Fruit fly (Drosophila melanogaster) whole organism, prepupa: ENCODE data around the gene tmod.
A peak's percentile ranks its signal among the peaks of the same experiment; 100 is the strongest.

Experiments
- Blimp-1 ChIP-seq: fragments of 200-800 bp; sonication (Bioruptor generic); optimal IDR thresholded peaks from 3 replicates; lab custom pipeline; 2017; ENCODE audit warnings: missing biosample characterization, missing genetic modification characterization, mild to moderate bottlenecking, moderate library complexity, missing genetic modification reagents
- CG10631 ChIP-seq: fragments of 200-800 bp; sonication (Bioruptor generic); optimal IDR thresholded peaks from 2 replicates; lab custom pipeline; 2016; ENCODE audit warnings: missing biosample characterization, missing genetic modification characterization
- CG11762 ChIP-seq: fragments of 200-800 bp; sonication (Bioruptor generic); optimal IDR thresholded peaks from 3 replicates; lab custom pipeline; 2016; ENCODE audit warnings: missing biosample characterization, missing genetic modification characterization; ENCODE audit not compliant: insufficient read depth
- CG15336 ChIP-seq: fragments of 200-800 bp; sonication (Bioruptor generic); IDR thresholded peaks from 2 replicates; pipeline ENCODE4 v1.3.6; 2022; ENCODE audit warnings: missing biosample characterization, missing genetic modification characterization
- CG1621 ChIP-seq: fragments of 200-800 bp; sonication (Bioruptor generic); optimal IDR thresholded peaks from 3 replicates; lab custom pipeline; 2018; ENCODE audit warnings: missing biosample characterization, mild to moderate bottlenecking, missing genetic modification characterization
- CG16779 ChIP-seq: fragments of 200-800 bp; sonication (Bioruptor generic); optimal IDR thresholded peaks from 3 replicates; lab custom pipeline; 2017; ENCODE audit warnings: missing biosample characterization, mild to moderate bottlenecking, missing genetic modification characterization
- CG3032 ChIP-seq: fragments of 200-800 bp; optimal IDR thresholded peaks from 2 replicates; lab custom pipeline; 2019; ENCODE audit warnings: missing biosample characterization, mild to moderate bottlenecking, missing genetic modification characterization, moderate library complexity
- CG32006 ChIP-seq: fragments of 200-800 bp; sonication (Bioruptor generic); optimal IDR thresholded peaks from 3 replicates; lab custom pipeline; 2017; ENCODE audit warnings: missing biosample characterization, mild to moderate bottlenecking, missing genetic modification characterization
- CG4318 ChIP-seq: fragments of 200-800 bp; sonication (Bioruptor generic); optimal IDR thresholded peaks from 3 replicates; lab custom pipeline; 2017; ENCODE audit warnings: missing biosample characterization, mild to moderate bottlenecking, missing genetic modification characterization
- CG6163 ChIP-seq: fragments of 200-800 bp; sonication (Bioruptor generic); IDR thresholded peaks from 3 replicates; pipeline ENCODE4 v1.3.6; 2022; ENCODE audit warnings: missing biosample characterization, missing genetic modification characterization
- CG6276 ChIP-seq: fragments of 200-800 bp; sonication (Bioruptor generic); optimal IDR thresholded peaks from 2 replicates; lab custom pipeline; 2017; ENCODE audit warnings: missing biosample characterization, mild to moderate bottlenecking, missing genetic modification characterization
- CG6792 ChIP-seq: fragments of 200-800 bp; sonication (Bioruptor generic); optimal IDR thresholded peaks from 3 replicates; lab custom pipeline; 2016; ENCODE audit warnings: missing biosample characterization, missing genetic modification characterization
- CG6808 ChIP-seq: fragments of 200-800 bp; sonication (Bioruptor generic); optimal IDR thresholded peaks from 3 replicates; lab custom pipeline; 2017; ENCODE audit warnings: missing biosample characterization, missing genetic modification characterization, mild to moderate bottlenecking, moderate library complexity, missing genetic modification reagents
- CG6854 ChIP-seq: fragments of 200-800 bp; sonication (Bioruptor generic); optimal IDR thresholded peaks from 2 replicates; lab custom pipeline; 2017; ENCODE audit warnings: missing biosample characterization, mild to moderate bottlenecking, missing genetic modification characterization
- CG8119 ChIP-seq: fragments of 200-800 bp; sonication (Bioruptor generic); IDR thresholded peaks from 3 replicates; pipeline ENCODE4 v1.3.6; 2022; ENCODE audit warnings: missing biosample characterization, missing genetic modification characterization
- CG8319 ChIP-seq: fragments of 200-800 bp; sonication (Bioruptor generic); optimal IDR thresholded peaks from 3 replicates; lab custom pipeline; 2016; ENCODE audit warnings: missing biosample characterization, missing genetic modification characterization
- CG9139 ChIP-seq: fragments of 200-800 bp; sonication (Bioruptor generic); optimal IDR thresholded peaks from 3 replicates; lab custom pipeline; 2017; ENCODE audit warnings: missing biosample characterization, mild to moderate bottlenecking, missing genetic modification characterization
- Eip75B ChIP-seq: fragments of 200-800 bp; sonication (Bioruptor generic); optimal IDR thresholded peaks from 3 replicates; lab custom pipeline; 2016; ENCODE audit warnings: missing biosample characterization, missing genetic modification characterization
- Eip93F ChIP-seq: fragments of 200-800 bp; sonication (Bioruptor generic); optimal IDR thresholded peaks from 2 replicates; lab custom pipeline; 2016; ENCODE audit warnings: missing biosample characterization, mild to moderate bottlenecking, missing genetic modification characterization
- Ets21C ChIP-seq: fragments of 200-800 bp; sonication (Bioruptor generic); optimal IDR thresholded peaks from 3 replicates; lab custom pipeline; 2016; ENCODE audit warnings: missing biosample characterization, missing genetic modification characterization
- Ets96B ChIP-seq: fragments of 200-800 bp; optimal IDR thresholded peaks from 2 replicates; lab custom pipeline; 2019; ENCODE audit warnings: missing biosample characterization, mild to moderate bottlenecking, missing genetic modification characterization, moderate library complexity
- Hr38 ChIP-seq: sonication (Bioruptor generic); optimal IDR thresholded peaks from 2 replicates; lab custom pipeline; 2016; ENCODE audit warnings: missing biosample characterization, missing genetic modification characterization
- Hr39 ChIP-seq: fragments of 200-800 bp; sonication (Bioruptor generic); optimal IDR thresholded peaks from 2 replicates; lab custom pipeline; 2016; ENCODE audit warnings: missing biosample characterization, missing genetic modification characterization
- Hr4 ChIP-seq: fragments of 200-800 bp; sonication (Bioruptor generic); optimal IDR thresholded peaks from 3 replicates; lab custom pipeline; 2016; ENCODE audit warnings: missing biosample characterization, missing genetic modification characterization
- Lpt ChIP-seq: fragments of 200-800 bp; sonication (Bioruptor generic); optimal IDR thresholded peaks from 3 replicates; lab custom pipeline; 2016; ENCODE audit warnings: missing biosample characterization, missing genetic modification characterization
- Met ChIP-seq: fragments of 200-800 bp; sonication (Bioruptor generic); optimal IDR thresholded peaks from 3 replicates; lab custom pipeline; 2016; ENCODE audit warnings: missing biosample characterization, missing genetic modification characterization
- OdsH ChIP-seq: fragments of 200-800 bp; sonication (Bioruptor generic); optimal IDR thresholded peaks from 3 replicates; lab custom pipeline; 2016; ENCODE audit warnings: missing biosample characterization, missing genetic modification characterization
- Smox ChIP-seq: fragments of 200-800 bp; sonication (Bioruptor generic); optimal IDR thresholded peaks from 3 replicates; lab custom pipeline; 2016; ENCODE audit warnings: missing biosample characterization, missing genetic modification characterization
- Sox102F ChIP-seq: fragments of 200-800 bp; sonication (Bioruptor generic); optimal IDR thresholded peaks from 2 replicates; lab custom pipeline; 2016; ENCODE audit warnings: missing biosample characterization, mild to moderate bottlenecking, missing genetic modification characterization
- Sox14 ChIP-seq: fragments of 200-800 bp; sonication (Bioruptor generic); optimal IDR thresholded peaks from 3 replicates; lab custom pipeline; 2016; ENCODE audit warnings: missing biosample characterization, missing genetic modification characterization
- Sox15 ChIP-seq: fragments of 200-800 bp; sonication (Bioruptor generic); optimal IDR thresholded peaks from 3 replicates; lab custom pipeline; 2016; ENCODE audit warnings: missing biosample characterization, missing genetic modification characterization
- achi ChIP-seq: fragments of 200-800 bp; sonication (Bioruptor generic); optimal IDR thresholded peaks from 3 replicates; lab custom pipeline; 2016; ENCODE audit warnings: missing biosample characterization, missing genetic modification characterization
- acj6 ChIP-seq: fragments of 200-800 bp; sonication (Bioruptor generic); optimal IDR thresholded peaks from 3 replicates; lab custom pipeline; 2016; ENCODE audit warnings: missing biosample characterization, missing genetic modification characterization
- cyc ChIP-seq: fragments of 200-800 bp; sonication (Bioruptor generic); optimal IDR thresholded peaks from 3 replicates; lab custom pipeline; 2016; ENCODE audit warnings: missing biosample characterization, missing genetic modification characterization
- dac ChIP-seq: fragments of 200-800 bp; sonication (Bioruptor generic); optimal IDR thresholded peaks from 2 replicates; lab custom pipeline; 2017; ENCODE audit warnings: missing biosample characterization, mild to moderate bottlenecking, missing genetic modification characterization
- dsx ChIP-seq: fragments of 200-800 bp; optimal IDR thresholded peaks from 3 replicates; lab custom pipeline; 2019; ENCODE audit warnings: missing biosample characterization, mild to moderate bottlenecking, missing genetic modification characterization, moderate library complexity; ENCODE audit not compliant: poor library complexity, severe bottlenecking
- eg ChIP-seq: fragments of 200-800 bp; sonication (Bioruptor generic); IDR thresholded peaks from 3 replicates; pipeline ENCODE4 v1.3.6; 2022; ENCODE audit warnings: missing biosample characterization, missing genetic modification characterization
- esn ChIP-seq: fragments of 200-800 bp; sonication (Bioruptor generic); optimal IDR thresholded peaks from 2 replicates; lab custom pipeline; 2016; ENCODE audit warnings: missing biosample characterization, mild to moderate bottlenecking, missing genetic modification characterization, moderate library complexity
- fkh ChIP-seq: fragments of 200-800 bp; sonication (Bioruptor generic); optimal IDR thresholded peaks from 3 replicates; lab custom pipeline; 2017; ENCODE audit warnings: missing biosample characterization, mild to moderate bottlenecking, missing genetic modification characterization, moderate library complexity
- net ChIP-seq: fragments of 200-800 bp; sonication (Bioruptor generic); optimal IDR thresholded peaks from 3 replicates; lab custom pipeline; 2016; ENCODE audit warnings: missing biosample characterization, missing genetic modification characterization
- pdm3 ChIP-seq: fragments of 200-800 bp; sonication (Bioruptor generic); optimal IDR thresholded peaks from 3 replicates; lab custom pipeline; 2016; ENCODE audit warnings: missing biosample characterization, missing genetic modification characterization
- ss ChIP-seq, 2 experiments: fragments of 200-800 bp; sonication (Bioruptor generic); optimal IDR thresholded peaks; 2 replicates in 1 of 2; 3 replicates in 1 of 2; lab custom pipeline; 2017 to 2018; ENCODE audit warnings: mild to moderate bottlenecking in 2 of 2, missing biosample characterization in 2 of 2, missing genetic modification characterization in 2 of 2, moderate library complexity in 1 of 2
- svp ChIP-seq: fragments of 200-800 bp; sonication (Bioruptor generic); peaks from one replicate; lab custom pipeline; 2016; ENCODE audit warnings: missing biosample characterization, missing genetic modification characterization
- vri ChIP-seq: fragments of 200-800 bp; sonication (Bioruptor generic); optimal IDR thresholded peaks from 3 replicates; lab custom pipeline; 2016; ENCODE audit warnings: missing biosample characterization, mild to moderate bottlenecking, missing genetic modification characterization

The tmod gene

dm6 chr3R:30531129-30531708 lies 1.2 kb upstream of the tmod start (continued):
- TF ChIP-seq CG8119 (GFP tag; lab: Robert Waterston, UW) = peak; percentile 59
- no peak for TF ChIP-seq ss (GFP tag; optimal IDR thresholded peaks at IDR 0.05; lab: Kevin White, UChicago)
- no peak for TF ChIP-seq CG11762
- peak; percentile 50 for TF ChIP-seq Hr4 (GFP tag; lab: Kevin White, UChicago)
- TF ChIP-seq pdm3 (GFP tag; lab: Kevin White, UChicago) = no peak
- TF ChIP-seq CG9139 (GFP tag; lab: Kevin White, UChicago) = no peak
- TF ChIP-seq acj6 (GFP tag; lab: Kevin White, UChicago) = no peak
- peak; percentile 68 for TF ChIP-seq CG15336
- TF ChIP-seq, all 60 proteins: peak for 12

dm6 chr3R:30534444-30534843 lies 2.0 kb downstream of the tmod start:
- TF ChIP-seq Sox102F (no peak), CG15336 (0 out of 2 replicates have a peak, but pooled peaks have one; percentile 17), Ets21C (GFP tag; lab: Kevin White, UChicago) (no peak), CG6163 (GFP tag; lab: Robert Waterston, UW) (peak; percentile 25; the same call in 1 of the 3 replicates), dac (no peak), CG6808 (no peak), CG6276 (GFP tag; lab: Kevin White, UChicago) (peak; percentile 42), CG1621 (tag; lab: Kevin White, UChicago) (no peak), Sox15 (GFP tag; lab: Kevin White, UChicago) (no peak), Blimp-1 (GFP tag; lab: Kevin White, UChicago) (no peak), ss (GFP tag; optimal IDR thresholded peaks at IDR 0.05; lab: Kevin White, UChicago) (no peak), cyc (no peak), Lpt (GFP tag; lab: Kevin White, UChicago) (no peak), net (GFP tag; lab: Kevin White, UChicago) (no peak), fkh (GFP tag; lab: Kevin White, UChicago) (no peak), esn (GFP tag; lab: Kevin White, UChicago) (no peak), CG6854 (GFP tag; lab: Kevin White, UChicago) (no peak), OdsH (GFP tag; lab: Kevin White, UChicago) (no peak), CG11762 (no peak), Eip93F (GFP tag; lab: Kevin White, UChicago) (no peak), Hr38 (no peak), svp (no peak), achi (GFP tag; lab: Kevin White, UChicago) (no peak), CG9139 (GFP tag; lab: Kevin White, UChicago) (no peak), Eip75B (GFP tag; lab: Kevin White, UChicago) (no peak), CG8319 (no peak), Hr4 (GFP tag; lab: Kevin White, UChicago) (no peak), CG3032 (tag; lab: Kevin White, UChicago) (no peak), vri (no peak), CG4318 (GFP tag; lab: Kevin White, UChicago) (no peak), Hr39 (GFP tag; lab: Kevin White, UChicago) (no peak), Ets96B (tag; lab: Kevin White, UChicago) (no peak), eg (peak; percentile 67; the same call in 2 of the 3 replicates), Met (GFP tag; lab: Kevin White, UChicago) (no peak)

- TF ChIP-seq eg (no peak), dsx (GFP tag; lab: Kevin White, UChicago) (no peak), CG6854 (GFP tag; lab: Kevin White, UChicago) (no peak), pdm3 (GFP tag; lab: Kevin White, UChicago) (no peak), net (GFP tag; lab: Kevin White, UChicago) (no peak), CG16779 (tag; lab: Kevin White, UChicago) (no peak), CG10631 (GFP tag; lab: Kevin White, UChicago) (no peak), CG8119 (GFP tag; lab: Robert Waterston, UW) (no peak), ss (GFP tag; optimal IDR thresholded peaks at IDR 0.05; lab: Kevin White, UChicago) (no peak), CG6792 (GFP tag; lab: Kevin White, UChicago) (no peak), Ets21C (GFP tag; lab: Kevin White, UChicago) (no peak), Smox (GFP tag; lab: Kevin White, UChicago) (no peak), Sox14 (GFP tag; lab: Kevin White, UChicago) (no peak), CG32006 (GFP tag; lab: Kevin White, UChicago) (no peak)
These were observed 4.0 kb downstream of the tmod start for dm6 chr3R:30536432-30536831.
